Worm (Caenorhabditis elegans): ENCODE data around the gene tbc-2.

DNA sequence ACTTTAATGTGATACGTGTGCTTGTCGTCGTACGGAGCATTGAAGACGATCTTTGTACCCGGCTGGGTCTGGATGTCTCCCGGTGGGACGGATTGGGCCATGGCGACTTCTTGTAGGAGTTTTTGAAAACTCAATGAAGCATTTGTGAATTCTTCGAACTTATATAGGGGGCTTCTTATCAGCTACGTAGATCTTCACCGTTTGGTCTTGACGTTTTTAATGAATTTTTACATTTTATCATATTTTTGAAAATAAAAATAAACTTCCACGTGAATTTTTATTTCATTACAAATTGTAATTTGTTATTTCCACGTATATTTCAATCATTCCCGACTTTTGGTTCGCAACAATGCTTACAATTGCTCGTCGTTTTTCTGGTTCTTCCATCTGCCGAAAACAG lies 17.0 kb downstream of the tbc-2 start, which contains the start of the genes msp-64 and ZK1248.5:
- TF ChIP-seq unc-62 (GFP tag; optimal IDR thresholded peaks at IDR 0.05) (no peak), nhr-77 (tag; optimal IDR thresholded peaks at IDR 0.05) (no peak), snpc-4 (tag; optimal IDR thresholded peaks at IDR 0.05) (no peak), ceh-63 (GFP tag; optimal IDR thresholded peaks at IDR 0.05) (no peak)
